Worm (Caenorhabditis elegans): ENCODE data around the gene Y58A7A.2.

The Y58A7A.2 gene

ce11 chrV:5064761-5065421 lies 7.1 kb downstream of the Y58A7A.2 start, which contains the start of gene mlk-1 (continued):
- no peak for TF ChIP-seq efl-3 (GFP tag; optimal IDR thresholded peaks at IDR 0.05)
- no peak for TF ChIP-seq nhr-28 (tag; optimal IDR thresholded peaks at IDR 0.05)
- no peak for TF ChIP-seq pax-3 (tag; optimal IDR thresholded peaks at IDR 0.05)
- TF ChIP-seq lin-35 (GFP tag; optimal IDR thresholded peaks at IDR 0.05) = peak; percentile 21 to 26
- no peak for TF ChIP-seq nhr-90 (tag; optimal IDR thresholded peaks at IDR 0.05; ENCODE audit: poor library complexity)
- TF ChIP-seq unc-98 (GFP tag; IDR thresholded peaks at IDR 0.05) = no peak
- TF ChIP-seq lsy-2 (tag; optimal IDR thresholded peaks at IDR 0.05) = peak; percentile 39 to 75
- peak; percentile 44 for TF ChIP-seq nhr-20 (tag; optimal IDR thresholded peaks at IDR 0.05)
- TF ChIP-seq nhr-71 (tag; optimal IDR thresholded peaks at IDR 0.05) = peak; percentile 57
- no peak for TF ChIP-seq hlh-17 (GFP tag; optimal IDR thresholded peaks at IDR 0.05; ENCODE audit: borderline replicate concordance)
- no peak for TF ChIP-seq ceh-63 (GFP tag; optimal IDR thresholded peaks at IDR 0.05)
- TF ChIP-seq ces-1 (GFP tag; optimal IDR thresholded peaks at IDR 0.05) = no peak
- no peak for TF ChIP-seq elt-3 (tag; optimal IDR thresholded peaks at IDR 0.05)
- TF ChIP-seq unc-130 (tag; optimal IDR thresholded peaks at IDR 0.05) = peak; percentile 18
- no peak for TF ChIP-seq nhr-84 (tag; optimal IDR thresholded peaks at IDR 0.05)
- TF ChIP-seq lir-3 (tag; optimal IDR thresholded peaks at IDR 0.05; ENCODE audit: poor library complexity) = peak; percentile 19
- no peak for TF ChIP-seq aly-2 (tag; optimal IDR thresholded peaks at IDR 0.05)
- peak; percentile 73 for TF ChIP-seq snu-23 (GFP tag; optimal IDR thresholded peaks at IDR 0.05)
- no peak for TF ChIP-seq pag-3 (tag; optimal IDR thresholded peaks at IDR 0.05; ENCODE audit: borderline replicate concordance, insufficient read depth)
- TF ChIP-seq aha-1 (tag; optimal IDR thresholded peaks at IDR 0.05) = no peak
- TF ChIP-seq dsc-1 (tag; optimal IDR thresholded peaks at IDR 0.05) = peak; percentile 15
- TF ChIP-seq alr-1 (tag; optimal IDR thresholded peaks at IDR 0.05; ENCODE audit: borderline replicate concordance) = no peak
- no peak for TF ChIP-seq nhr-76 (tag; optimal IDR thresholded peaks at IDR 0.05)
- no peak for TF ChIP-seq zag-1 (tag; optimal IDR thresholded peaks at IDR 0.05)
- TF ChIP-seq ceh-8 (GFP tag; optimal IDR thresholded peaks at IDR 0.05) = peak; percentile 24
- no peak for TF ChIP-seq hlh-4 (tag; optimal IDR thresholded peaks at IDR 0.05)
- no peak for TF ChIP-seq lin-15B (tag; optimal IDR thresholded peaks at IDR 0.05)
- peak; percentile 65 for TF ChIP-seq unc-86 (tag; optimal IDR thresholded peaks at IDR 0.05)
- no peak for TF ChIP-seq ets-5 (GFP tag; IDR thresholded peaks at IDR 0.05)
- no peak for TF ChIP-seq unc-30 (tag; optimal IDR thresholded peaks at IDR 0.05)
- TF ChIP-seq ceh-88 (GFP tag; IDR thresholded peaks at IDR 0.05) = no peak
- no peak for TF ChIP-seq skn-1 (tag; optimal IDR thresholded peaks at IDR 0.05)
- no peak; the same call in 1 of the 2 replicates for TF ChIP-seq nhr-19 (GFP tag; conservative IDR thresholded peaks at IDR 0.05)
- peak; percentile 36 for TF ChIP-seq jun-1 (tag; optimal IDR thresholded peaks at IDR 0.05)
- TF ChIP-seq fkh-8 (tag; optimal IDR thresholded peaks at IDR 0.05) = peak; percentile 79
- TF ChIP-seq nhr-77 (tag; optimal IDR thresholded peaks at IDR 0.05) = peak; percentile 53
- TF ChIP-seq hpl-2 (GFP tag; optimal IDR thresholded peaks at IDR 0.05) = no peak
- no peak for TF ChIP-seq C34B4.2 (tag; optimal IDR thresholded peaks at IDR 0.05)
- TF ChIP-seq lin-13 (GFP tag; optimal IDR thresholded peaks at IDR 0.05) = peak; percentile 8
- TF ChIP-seq swsn-7 (tag; optimal IDR thresholded peaks at IDR 0.05) = peak; percentile 70
- peak; percentile 28 for TF ChIP-seq egl-13 (tag; optimal IDR thresholded peaks at IDR 0.05)
- no peak for TF ChIP-seq egl-27 (tag; optimal IDR thresholded peaks at IDR 0.05)
- no peak for TF ChIP-seq unc-62 (GFP tag; optimal IDR thresholded peaks at IDR 0.05)
- TF ChIP-seq irx-1 (tag; optimal IDR thresholded peaks at IDR 0.05) = no peak
